Fruit fly (Drosophila melanogaster): ENCODE measurements around the gene SP1029.
A peak's percentile ranks its signal among the peaks of the same experiment; 100 is the strongest.

Gene SP1029

dm6 chr3R:29280633-29281572 lies 30.7 kb upstream of the SP1029 start (continued):
- no peak for TF ChIP-seq klu (GFP tag; IDR thresholded peaks at IDR 0.05)
- no peak for TF ChIP-seq lab (GFP tag; optimal IDR thresholded peaks at IDR 0.05)
- TF ChIP-seq CG10209 (GFP tag; optimal IDR thresholded peaks at IDR 0.05) = no peak
- no peak for TF ChIP-seq pita (GFP tag; optimal IDR thresholded peaks at IDR 0.05)
- TF ChIP-seq mam (GFP tag; optimal IDR thresholded peaks at IDR 0.05) = no peak
- no peak for TF ChIP-seq CG12659 (GFP tag; optimal IDR thresholded peaks at IDR 0.05)
- TF ChIP-seq shn (GFP tag; optimal IDR thresholded peaks at IDR 0.05) = no peak
- no peak for TF ChIP-seq aop (GFP tag; IDR thresholded peaks at IDR 0.05)
- TF ChIP-seq run (tag; optimal IDR thresholded peaks at IDR 0.05) = no peak
- no peak for TF ChIP-seq Mes4 (GFP tag; optimal IDR thresholded peaks at IDR 0.05)
- TF ChIP-seq ash1 (GFP tag; optimal IDR thresholded peaks at IDR 0.05) = no peak
- no peak for TF ChIP-seq CG3163 (GFP tag; optimal IDR thresholded peaks at IDR 0.05)
- no peak for TF ChIP-seq tup (GFP tag; optimal IDR thresholded peaks at IDR 0.05)
- peak; percentile 34 for TF ChIP-seq dmrt11E (tag; optimal IDR thresholded peaks at IDR 0.05)
- TF ChIP-seq Kr (GFP tag; optimal IDR thresholded peaks at IDR 0.05) = no peak
- TF ChIP-seq grau (tag; optimal IDR thresholded peaks at IDR 0.05) = no peak
- TF ChIP-seq Drgx (GFP tag; IDR thresholded peaks at IDR 0.05) = peak; percentile 18; the same call in 1 of the 2 replicates
- TF ChIP-seq tna (GFP tag; IDR thresholded peaks at IDR 0.05; ENCODE audit: partially characterized antibody) = no peak
- no peak for TF ChIP-seq CG8388 (GFP tag; optimal IDR thresholded peaks at IDR 0.05)
- TF ChIP-seq CG9437 (GFP tag; optimal IDR thresholded peaks at IDR 0.05) = no peak
- no peak for TF ChIP-seq chif (GFP tag; optimal IDR thresholded peaks at IDR 0.05)
- TF ChIP-seq usp (GFP tag; optimal IDR thresholded peaks at IDR 0.05) = no peak
- no peak for TF ChIP-seq Med (GFP tag)
- no peak for TF ChIP-seq Dll (GFP tag; IDR thresholded peaks at IDR 0.05; ENCODE audit: partially characterized antibody)
- no peak for TF ChIP-seq CG4854 (GFP tag; optimal IDR thresholded peaks at IDR 0.05)
- no peak for TF ChIP-seq yki (optimal IDR thresholded peaks at IDR 0.05)
- no peak for TF ChIP-seq Ets97D (GFP tag; optimal IDR thresholded peaks at IDR 0.05)
- TF ChIP-seq ci (GFP tag; IDR thresholded peaks at IDR 0.05) = no peak
- no peak for TF ChIP-seq gro (GFP tag; optimal IDR thresholded peaks at IDR 0.05)
- no peak for TF ChIP-seq CG5180 (GFP tag; optimal IDR thresholded peaks at IDR 0.05)
- no peak for TF ChIP-seq Elba2 (GFP tag; optimal IDR thresholded peaks at IDR 0.05)
- peak; percentile 43 for TF ChIP-seq Blimp-1 (GFP tag; optimal IDR thresholded peaks at IDR 0.05)
- no peak for TF ChIP-seq Hr3 (GFP tag; optimal IDR thresholded peaks at IDR 0.05)
- no peak for TF ChIP-seq D19B (GFP tag; optimal IDR thresholded peaks at IDR 0.05)
- TF ChIP-seq Dfd (GFP tag; optimal IDR thresholded peaks at IDR 0.05) = no peak
- no peak for TF ChIP-seq Sin3A (optimal IDR thresholded peaks at IDR 0.05)
- TF ChIP-seq Nf-YC (tag; optimal IDR thresholded peaks at IDR 0.05) = no peak
- peak; percentile 64 for TF ChIP-seq sens (GFP tag)
- peak; percentile 9 for TF ChIP-seq nom (GFP tag; optimal IDR thresholded peaks at IDR 0.05)
- TF ChIP-seq CG9797 (GFP tag; optimal IDR thresholded peaks at IDR 0.05) = no peak
- peak; percentile 1 for TF ChIP-seq CG2678 (tag; optimal IDR thresholded peaks at IDR 0.05)
- TF ChIP-seq CG8281 (tag; optimal IDR thresholded peaks at IDR 0.05) = no peak
- TF ChIP-seq CG1832 (GFP tag; optimal IDR thresholded peaks at IDR 0.05) = no peak
- no peak for TF ChIP-seq scrt (GFP tag; optimal IDR thresholded peaks at IDR 0.05)
- peak; percentile 63 for TF ChIP-seq kni (GFP tag; optimal IDR thresholded peaks at IDR 0.05)
- TF ChIP-seq CG2712 (tag; optimal IDR thresholded peaks at IDR 0.05) = peak; percentile 28
- TF ChIP-seq Sry-β (GFP tag; optimal IDR thresholded peaks at IDR 0.05) = no peak
- TF ChIP-seq Dbx (GFP tag; IDR thresholded peaks at IDR 0.05) = no peak
- peak; percentile 18 for TF ChIP-seq CG33557 (GFP tag; optimal IDR thresholded peaks at IDR 0.05)
